Worm (Caenorhabditis elegans) whole organism, midembryonic: ENCODE measurements around the gene Y44A6D.3.

Experiments used
- T22C8.4 ChIP-seq: fragments of 200-800 bp; sonication (Bioruptor generic); IDR thresholded peaks from 2 replicates; pipeline ENCODE4 v1.3.6; 2022; ENCODE audit warnings: missing genetic modification characterization, missing compliant biosample characterization
- cog-1 ChIP-seq: sonication (generic microtip); optimal IDR thresholded peaks from 2 replicates; lab custom pipeline; 2016; ENCODE audit warnings: missing genetic modification characterization, missing compliant biosample characterization
- flt-1 ChIP-seq: fragments of 200-800 bp; sonication (Bioruptor generic); IDR thresholded peaks from 2 replicates; pipeline ENCODE4 v1.3.6; 2022; ENCODE audit warnings: missing genetic modification characterization, missing compliant biosample characterization
- klf-2 ChIP-seq: fragments of 200-800 bp; sonication (Bioruptor generic); conservative IDR thresholded peaks from 2 replicates; pipeline ENCODE4 v1.3.6; 2022; ENCODE audit warnings: missing genetic modification reagents, missing genetic modification characterization, missing compliant biosample characterization
- med-1 ChIP-seq: sonication (generic microtip); optimal IDR thresholded peaks from 2 replicates; lab custom pipeline; 2017; ENCODE audit warnings: missing genetic modification characterization, mild to moderate bottlenecking, missing compliant biosample characterization, antibody characterized with exemption, missing genetic modification reagents; ENCODE audit not compliant: insufficient read depth
- ref-1 ChIP-seq: fragments of 200-800 bp; sonication (Bioruptor generic); conservative IDR thresholded peaks from 2 replicates; pipeline ENCODE4 v1.3.6; 2022; ENCODE audit warnings: missing genetic modification reagents, missing genetic modification characterization, missing compliant biosample characterization
- tab-1 ChIP-seq: fragments of 200-800 bp; sonication (Bioruptor generic); IDR thresholded peaks from 2 replicates; pipeline ENCODE4 v1.3.6; 2022; ENCODE audit warnings: missing genetic modification characterization, missing compliant biosample characterization
- ztf-23 ChIP-seq: fragments of 200-800 bp; sonication (Bioruptor generic); IDR thresholded peaks from 2 replicates; pipeline ENCODE4 v1.3.6; 2022; ENCODE audit warnings: missing genetic modification reagents, missing genetic modification characterization, missing compliant biosample characterization
- ztf-29 ChIP-seq: fragments of 200-800 bp; sonication (Bioruptor generic); IDR thresholded peaks from 2 replicates; pipeline ENCODE4 v1.3.6; 2022; ENCODE audit warnings: missing genetic modification reagents, missing genetic modification characterization, missing compliant biosample characterization

Gene Y44A6D.3

ce11 chrV:20828820-20829219 lies 36.6 kb upstream of the Y44A6D.3 start, which contains the start of gene sbt-1:
Gene sbt-1 (minus strand): TSS chrV:20828881.
- TF ChIP-seq T22C8.4 (GFP tag; lab: Robert Waterston, UW), result peak; percentile 32; the same call in 1 of the 2 replicates
- no peak for TF ChIP-seq ref-1 (GFP tag; lab: Robert Waterston, UW)
- TF ChIP-seq flt-1 (GFP tag; lab: Robert Waterston, UW), result 0 out of 2 replicates have a peak, but pooled peaks have one; percentile 4

ce11 chrV:20826618-20827017 lies 34.4 kb upstream of the Y44A6D.3 start:
- no peak for TF ChIP-seq med-1 (GFP tag; lab: Kevin White, UChicago)
- no peak for TF ChIP-seq flt-1 (GFP tag; lab: Robert Waterston, UW)
- no peak for TF ChIP-seq ztf-23 (GFP tag; lab: Robert Waterston, UW)
- TF ChIP-seq T22C8.4 (GFP tag; lab: Robert Waterston, UW), result no peak
- no peak for TF ChIP-seq ref-1 (GFP tag; lab: Robert Waterston, UW)
- TF ChIP-seq cog-1 (tag; lab: Kevin White, UChicago), result no peak
- no peak for TF ChIP-seq tab-1 (GFP tag; lab: Robert Waterston, UW)
- no peak for TF ChIP-seq klf-2
- no peak for TF ChIP-seq ztf-29

ce11 chrV:20824962-20825609 lies 32.9 kb upstream of the Y44A6D.3 start, which contains the start of the genes gcy-22 and grl-14:
Gene gcy-22 (minus strand): TSS chrV:20825062.
Gene grl-14 (plus strand): TSS chrV:20825559.
- TF ChIP-seq ref-1 (GFP tag; lab: Robert Waterston, UW), result no peak
- no peak for TF ChIP-seq cog-1 (tag; lab: Kevin White, UChicago)
- TF ChIP-seq tab-1 (GFP tag; lab: Robert Waterston, UW), result no peak
- no peak for TF ChIP-seq ztf-29
- no peak for TF ChIP-seq T22C8.4 (GFP tag; lab: Robert Waterston, UW)
- no peak for TF ChIP-seq med-1 (GFP tag; lab: Kevin White, UChicago)
- TF ChIP-seq flt-1 (GFP tag; lab: Robert Waterston, UW), result no peak
- no peak for TF ChIP-seq klf-2

ce11 chrV:20820033-20820432 lies 27.8 kb upstream of the Y44A6D.3 start, which contains the start of gene T03D8.6:
Gene T03D8.6 (minus strand): TSS chrV:20820330.
- TF ChIP-seq ref-1 (GFP tag; lab: Robert Waterston, UW) (no peak), flt-1 (GFP tag; lab: Robert Waterston, UW) (no peak), med-1 (GFP tag; lab: Kevin White, UChicago) (no peak), klf-2 (no peak), cog-1 (tag; lab: Kevin White, UChicago) (no peak), T22C8.4 (GFP tag; lab: Robert Waterston, UW) (no peak)

DNA sequence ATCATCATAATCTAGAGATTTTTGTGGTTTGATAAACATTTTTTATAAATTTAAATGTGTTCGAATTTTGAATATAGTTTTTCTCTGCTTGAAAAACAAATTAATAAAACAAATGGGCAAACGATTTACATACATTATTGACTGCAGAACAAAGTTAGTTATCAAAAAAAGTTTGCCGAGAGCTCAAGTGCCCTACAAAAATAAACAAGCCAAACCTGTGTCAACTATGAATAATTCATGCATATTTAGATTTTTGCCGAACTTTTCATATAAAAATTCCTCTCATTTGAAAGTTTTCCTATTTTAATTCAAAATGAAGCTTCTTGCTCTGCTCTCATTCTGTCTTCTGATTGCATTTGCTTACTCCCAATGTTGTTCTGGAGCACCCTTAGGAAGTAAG lies 23.6 kb upstream of the Y44A6D.3 start, which contains the start of gene sshk-1:
Gene sshk-1, plus strand, starts transcription at position 301 of the 400 bp plus-strand sequence.
- TF ChIP-seq klf-2 (no peak), T22C8.4 (GFP tag; lab: Robert Waterston, UW) (no peak), ztf-29 (no peak), cog-1 (tag; lab: Kevin White, UChicago) (no peak), flt-1 (GFP tag; lab: Robert Waterston, UW) (no peak), ztf-23 (GFP tag; lab: Robert Waterston, UW) (no peak), med-1 (GFP tag; lab: Kevin White, UChicago) (no peak), tab-1 (GFP tag; lab: Robert Waterston, UW) (no peak), ref-1 (GFP tag; lab: Robert Waterston, UW) (no peak)

DNA sequence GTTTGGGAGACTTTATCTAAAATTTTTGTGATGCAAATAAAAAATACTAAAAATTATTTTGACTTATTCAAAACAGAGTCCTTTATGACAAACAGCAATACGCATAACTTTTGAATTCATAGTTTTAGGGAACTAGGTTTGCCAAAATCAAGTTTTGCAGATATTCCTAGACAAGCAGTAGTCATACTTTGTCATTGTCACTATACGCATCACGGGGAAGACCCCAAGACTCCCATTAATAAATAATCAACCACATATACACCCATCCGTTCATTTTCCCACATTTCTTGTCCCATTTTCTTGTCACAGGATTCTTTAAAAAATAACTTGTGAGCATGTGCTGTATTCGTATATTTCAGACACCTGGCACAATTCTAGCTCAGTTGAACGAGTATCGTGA lies 22.2 kb upstream of the Y44A6D.3 start, which contains the start of gene Y44A6D.7:
Gene Y44A6D.7, plus strand, starts transcription at position 301 of the 400 bp plus-strand sequence.
- TF ChIP-seq med-1 (GFP tag; lab: Kevin White, UChicago) (no peak), flt-1 (GFP tag; lab: Robert Waterston, UW) (no peak), T22C8.4 (GFP tag; lab: Robert Waterston, UW) (no peak), ztf-23 (GFP tag; lab: Robert Waterston, UW) (no peak), ref-1 (GFP tag; lab: Robert Waterston, UW) (no peak), cog-1 (tag; lab: Kevin White, UChicago) (no peak), klf-2 (no peak), ztf-29 (no peak)

- no peak for TF ChIP-seq tab-1 (GFP tag; lab: Robert Waterston, UW)
- TF ChIP-seq klf-2, result no peak
- TF ChIP-seq med-1 (GFP tag; lab: Kevin White, UChicago), result no peak
- TF ChIP-seq ztf-23 (GFP tag; lab: Robert Waterston, UW), result no peak
- no peak for TF ChIP-seq ztf-29
- TF ChIP-seq flt-1 (GFP tag; lab: Robert Waterston, UW), result no peak
- TF ChIP-seq cog-1 (tag; lab: Kevin White, UChicago), result no peak
- TF ChIP-seq T22C8.4 (GFP tag; lab: Robert Waterston, UW), result no peak
- TF ChIP-seq ref-1 (GFP tag; lab: Robert Waterston, UW), result no peak
Measured at ce11 chrV:20813646-20814045, 21.4 kb upstream of the Y44A6D.3 start.

ce11 chrV:20807038-20807437 lies 14.8 kb upstream of the Y44A6D.3 start, which contains the start of gene Y44A6D.6:
Gene Y44A6D.6 (plus strand): TSS chrV:20807338.
- no peak for TF ChIP-seq cog-1 (tag; lab: Kevin White, UChicago)
- TF ChIP-seq ztf-29, result no peak
- TF ChIP-seq ztf-23 (GFP tag; lab: Robert Waterston, UW), result no peak
- TF ChIP-seq tab-1 (GFP tag; lab: Robert Waterston, UW), result no peak
- TF ChIP-seq T22C8.4 (GFP tag; lab: Robert Waterston, UW), result no peak
- no peak for TF ChIP-seq ref-1 (GFP tag; lab: Robert Waterston, UW)
- TF ChIP-seq med-1 (GFP tag; lab: Kevin White, UChicago), result no peak
- TF ChIP-seq klf-2, result no peak
- no peak for TF ChIP-seq flt-1 (GFP tag; lab: Robert Waterston, UW)

DNA sequence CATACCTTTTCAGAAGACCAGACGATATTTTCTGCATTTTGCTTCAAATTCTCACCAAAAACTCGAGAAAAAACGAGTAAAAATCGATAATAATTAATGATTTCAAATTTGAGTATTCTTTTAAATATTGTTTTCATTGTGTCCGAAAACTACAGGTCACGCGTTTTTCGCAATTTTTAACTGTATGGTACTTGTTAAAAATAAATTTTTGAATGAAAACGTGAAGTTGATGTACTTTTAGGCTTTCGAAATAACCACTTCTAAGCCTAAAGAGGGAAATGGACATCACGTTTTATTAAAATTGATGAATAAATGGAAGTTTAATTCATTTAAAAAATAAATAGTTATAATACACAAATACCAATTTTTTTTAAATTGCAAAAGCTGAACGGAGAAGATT lies 10.7 kb upstream of the Y44A6D.3 start, which contains the start of gene Y44A6D.5:
Gene Y44A6D.5, minus strand, starts transcription at position 101 of the 400 bp plus-strand sequence.
- TF ChIP-seq ref-1 (GFP tag; lab: Robert Waterston, UW) (no peak), cog-1 (tag; lab: Kevin White, UChicago) (no peak)
